Worm (Caenorhabditis elegans): Measurements from ENCODE around the gene C25D7.5.

DNA sequence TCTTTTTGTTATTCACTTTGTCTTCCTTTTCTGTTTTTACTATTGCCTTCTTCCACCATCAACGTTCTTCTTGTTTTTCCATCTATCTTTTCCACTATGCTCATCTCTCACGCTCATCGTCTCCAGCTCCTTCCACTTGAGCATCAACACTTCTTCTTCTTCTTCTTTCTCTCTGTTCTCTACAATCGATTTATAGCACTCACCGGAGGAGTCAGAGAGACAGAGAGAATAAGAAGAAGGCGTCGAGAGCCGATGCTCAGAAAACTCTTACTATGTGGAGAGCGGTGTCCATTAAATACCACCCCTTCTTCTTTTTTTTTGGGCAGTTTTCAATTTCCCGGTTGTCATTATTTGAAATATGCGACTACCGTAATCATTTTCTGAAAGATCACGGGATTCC lies 22.5 kb downstream of the C25D7.5 start:
- TF ChIP-seq ref-1 (GFP tag; conservative IDR thresholded peaks at IDR 0.05), result no peak
- TF ChIP-seq T22C8.4 (GFP tag; IDR thresholded peaks at IDR 0.05), result no peak
- no peak for TF ChIP-seq ztf-23 (GFP tag; IDR thresholded peaks at IDR 0.05)
